Worm (Caenorhabditis elegans): ENCODE measurements around the gene glb-34.
A peak's percentile ranks its signal among the peaks of the same experiment; 100 is the strongest.

glb-34 gene

ce11 chrIV:14617059-14617458 is 44.6 kb upstream of the glb-34 start:
- TF ChIP-seq nhr-41 (GFP tag; IDR thresholded peaks at IDR 0.05) (no peak), ztf-11 (tag; optimal IDR thresholded peaks at IDR 0.05) (no peak), F49E8.2 (tag; optimal IDR thresholded peaks at IDR 0.05; ENCODE audit: borderline replicate concordance) (no peak), mep-1 (tag; optimal IDR thresholded peaks at IDR 0.05) (no peak), T20F7.1 (GFP tag; optimal IDR thresholded peaks at IDR 0.05) (no peak), madf-9 (GFP tag; conservative IDR thresholded peaks at IDR 0.05) (no peak), nhr-28 (tag; optimal IDR thresholded peaks at IDR 0.05) (peak; percentile 72), daf-16 (GFP tag; optimal IDR thresholded peaks at IDR 0.05) (no peak), daf-16 (tag; optimal IDR thresholded peaks at IDR 0.05) (peak; percentile 2), dve-1 (tag; optimal IDR thresholded peaks at IDR 0.05; ENCODE audit: insufficient read depth) (no peak), pha-4 (GFP tag; IDR thresholded peaks at IDR 0.05) (no peak), pha-4 (tag; optimal IDR thresholded peaks at IDR 0.05) (no peak), F37D6.2 (tag; optimal IDR thresholded peaks at IDR 0.05) (no peak), unc-62 (GFP tag; optimal IDR thresholded peaks at IDR 0.05 in 1 of 2) (no peak), unc-62 (tag; optimal IDR thresholded peaks at IDR 0.05) (no peak), gei-8 (GFP tag; optimal IDR thresholded peaks at IDR 0.05) (no peak), aha-1 (tag) (peak; percentile 90), ZK546.5 (tag; optimal IDR thresholded peaks at IDR 0.05) (no peak)

ce11 chrIV:14616303-14616702 is 43.8 kb upstream of the glb-34 start, which contains the start of gene dmd-6:
dmd-6 (plus strand) TSS chrIV:14616603.
- TF ChIP-seq egl-43 (GFP tag; IDR thresholded peaks at IDR 0.05): no peak
- TF ChIP-seq hlh-30 (tag; optimal IDR thresholded peaks at IDR 0.05; ENCODE audit: insufficient read depth): no peak

- no peak for TF ChIP-seq pha-4 (GFP tag; IDR thresholded peaks at IDR 0.05)
- TF ChIP-seq pha-4 (tag; optimal IDR thresholded peaks at IDR 0.05): no peak
- peak; percentile 58 for TF ChIP-seq nhr-48 (tag; optimal IDR thresholded peaks at IDR 0.05)
- TF ChIP-seq nhr-28 (tag; optimal IDR thresholded peaks at IDR 0.05): peak; percentile 70
- no peak for TF ChIP-seq ceh-28 (tag; optimal IDR thresholded peaks at IDR 0.05)
- peak in 1 of 2 experiments; percentile 41 for TF ChIP-seq hif-1 (tag; optimal IDR thresholded peaks at IDR 0.05)
- peak; percentile 11 for TF ChIP-seq ama-1 (optimal IDR thresholded peaks at IDR 0.05)
- TF ChIP-seq dmd-8 (GFP tag; IDR thresholded peaks at IDR 0.05): no peak
- no peak for TF ChIP-seq php-3 (GFP tag; IDR thresholded peaks at IDR 0.05)
- TF ChIP-seq zip-11 (GFP tag; IDR thresholded peaks at IDR 0.05): no peak
- TF ChIP-seq dve-1 (tag; optimal IDR thresholded peaks at IDR 0.05; ENCODE audit: insufficient read depth): peak; percentile 67
- TF ChIP-seq hlh-11 (tag; optimal IDR thresholded peaks at IDR 0.05): peak; percentile 66
- TF ChIP-seq nhr-11 (tag; optimal IDR thresholded peaks at IDR 0.05): peak; percentile 8
- no peak for TF ChIP-seq nhr-77 (tag; optimal IDR thresholded peaks at IDR 0.05)
- TF ChIP-seq dmd-6 (GFP tag; IDR thresholded peaks at IDR 0.05): peak; percentile 68
- peak; percentile 67 for TF ChIP-seq hlh-30 (tag; optimal IDR thresholded peaks at IDR 0.05; ENCODE audit: insufficient read depth)
- peak; percentile 7 for TF ChIP-seq mep-1 (tag; optimal IDR thresholded peaks at IDR 0.05)
- TF ChIP-seq mdt-29 (GFP tag; IDR thresholded peaks at IDR 0.05): no peak
- no peak for TF ChIP-seq jun-1 (tag; optimal IDR thresholded peaks at IDR 0.05)
- TF ChIP-seq mdl-1 (tag; optimal IDR thresholded peaks at IDR 0.05): peak in 1 of 2 experiments; percentile 77
- TF ChIP-seq nhr-6 (tag; optimal IDR thresholded peaks at IDR 0.05): peak; percentile 11
- peak; percentile 46 for TF ChIP-seq nhr-10 (tag; optimal IDR thresholded peaks at IDR 0.05)
- TF ChIP-seq cey-2 (tag; optimal IDR thresholded peaks at IDR 0.05; ENCODE audit: borderline replicate concordance, insufficient read depth): peak; percentile 10
- TF ChIP-seq Y48G9A.11 (GFP tag; IDR thresholded peaks at IDR 0.05): no peak
- TF ChIP-seq mxl-3 (GFP tag; optimal IDR thresholded peaks at IDR 0.05): peak; percentile 61
- 0 out of 2 replicates have a peak, but pooled peaks have one; percentile 5 for TF ChIP-seq tra-1 (GFP tag; IDR thresholded peaks at IDR 0.05)
These were observed 41.8 kb upstream of the glb-34 start for ce11 chrIV:14614176-14614740.
